Worm (Caenorhabditis elegans) whole organism, young adult: Measurements from ENCODE around the gene aptf-4.

ENCODE experiments used
- C06A6.2 ChIP-seq: fragments of 200-800 bp; sonication (Bioruptor generic); conservative IDR thresholded peaks from 2 replicates; pipeline ENCODE4 v1.3.6; 2022; ENCODE audit warnings: missing genetic modification characterization, missing compliant biosample characterization
- F23B12.7 ChIP-seq: sonication (generic microtip); optimal IDR thresholded peaks from 2 replicates; lab custom pipeline; 2017; ENCODE audit warnings: missing genetic modification characterization, mild to moderate bottlenecking, missing compliant biosample characterization, antibody characterized with exemption, moderate library complexity; ENCODE audit not compliant: insufficient read depth
- F39B2.1 ChIP-seq: fragments of 200-800 bp; sonication (Bioruptor generic); IDR thresholded peaks from 2 replicates; pipeline ENCODE4 v1.3.6; 2022; ENCODE audit warnings: missing genetic modification reagents, missing genetic modification characterization, missing compliant biosample characterization
- F49E8.2 ChIP-seq: sonication (generic microtip); optimal IDR thresholded peaks from 3 replicates; lab custom pipeline; 2017; ENCODE audit warnings: missing genetic modification characterization, mild to moderate bottlenecking, missing compliant biosample characterization, antibody characterized with exemption, moderate library complexity; ENCODE audit not compliant: insufficient read depth
- F52B5.7 ChIP-seq: sonication (generic microtip); optimal IDR thresholded peaks from 2 replicates; lab custom pipeline; 2016; ENCODE audit warnings: mild to moderate bottlenecking, missing genetic modification characterization, missing compliant biosample characterization
- K12H6.12 ChIP-seq: fragments of 200-800 bp; sonication (Bioruptor generic); optimal IDR thresholded peaks from 2 replicates; lab custom pipeline; 2018; ENCODE audit warnings: mild to moderate bottlenecking, missing genetic modification characterization, missing compliant biosample characterization
- Y53F4B.3 ChIP-seq: fragments of 200-800 bp; sonication (Bioruptor generic); IDR thresholded peaks from 2 replicates; pipeline ENCODE4 v1.3.6; 2022; ENCODE audit warnings: missing genetic modification reagents, missing genetic modification characterization, missing compliant biosample characterization
- Y53G8AR.9 ChIP-seq: fragments of 200-800 bp; sonication (Bioruptor generic); conservative IDR thresholded peaks from 2 replicates; pipeline ENCODE4 v1.3.6; 2022; ENCODE audit warnings: missing genetic modification reagents, missing genetic modification characterization, missing compliant biosample characterization
- Y79H2A.3 ChIP-seq: fragments of 200-800 bp; sonication (Bioruptor generic); conservative IDR thresholded peaks from 2 replicates; pipeline ENCODE4 v1.3.6; 2022; ENCODE audit warnings: missing genetic modification reagents, missing genetic modification characterization, missing compliant biosample characterization
- ZK185.1 ChIP-seq: sonication (generic microtip); optimal IDR thresholded peaks from 2 replicates; lab custom pipeline; 2016; ENCODE audit warnings: mild to moderate bottlenecking, missing genetic modification characterization, missing compliant biosample characterization; ENCODE audit not compliant: poor library complexity, severe bottlenecking
- akir-1 ChIP-seq: fragments of 200-800 bp; sonication (Bioruptor generic); optimal IDR thresholded peaks from 2 replicates; lab custom pipeline; 2018; ENCODE audit warnings: mild to moderate bottlenecking, missing genetic modification characterization, moderate library complexity, missing compliant biosample characterization
- aptf-2 ChIP-seq: fragments of 200-800 bp; sonication (Bioruptor generic); conservative IDR thresholded peaks from 2 replicates; pipeline ENCODE4 v1.3.6; 2022; ENCODE audit warnings: missing genetic modification reagents, missing genetic modification characterization, missing compliant biosample characterization
- attf-3 ChIP-seq: fragments of 200-800 bp; sonication (Bioruptor generic); conservative IDR thresholded peaks from 2 replicates; pipeline ENCODE4 v1.3.6; 2022; ENCODE audit warnings: missing genetic modification reagents, missing genetic modification characterization, missing compliant biosample characterization
- ccch-3 ChIP-seq: fragments of 200-800 bp; sonication (Bioruptor generic); optimal IDR thresholded peaks from 2 replicates; lab custom pipeline; 2018; ENCODE audit warnings: mild to moderate bottlenecking, missing genetic modification characterization, missing compliant biosample characterization
- cebp-1 ChIP-seq, 2 experiments: fragments of 200-800 bp in 1 of 2; sonication (Bioruptor generic) in 1 of 2; sonication (generic microtip) in 1 of 2; IDR thresholded peaks in 1 of 2; optimal IDR thresholded peaks in 1 of 2; 2 replicates each; pipeline versions ENCODE4 v1.3.6 to Lab custom; 2017 to 2022; ENCODE audit warnings: missing compliant biosample characterization in 2 of 2, missing genetic modification characterization in 2 of 2, mild to moderate bottlenecking in 1 of 2, missing genetic modification reagents in 1 of 2, moderate library complexity in 1 of 2
- cebp-2 ChIP-seq: fragments of 200-800 bp; sonication (Bioruptor generic); IDR thresholded peaks from 2 replicates; pipeline ENCODE4 v1.3.6; 2022; ENCODE audit warnings: missing genetic modification characterization, missing compliant biosample characterization
- ceh-27 ChIP-seq: fragments of 200-800 bp; sonication (Bioruptor generic); optimal IDR thresholded peaks from 2 replicates; lab custom pipeline; 2018; ENCODE audit warnings: mild to moderate bottlenecking, missing genetic modification characterization, moderate library complexity, missing compliant biosample characterization
- ceh-79 ChIP-seq: sonication (generic microtip); optimal IDR thresholded peaks from 2 replicates; lab custom pipeline; 2017; ENCODE audit warnings: mild to moderate bottlenecking, missing genetic modification characterization, missing compliant biosample characterization
- chd-7 ChIP-seq: sonication (generic microtip); optimal IDR thresholded peaks from 2 replicates; lab custom pipeline; 2016; ENCODE audit warnings: mild to moderate bottlenecking, missing genetic modification characterization, moderate library complexity, missing compliant biosample characterization
- dox-1 ChIP-seq: fragments of 200-800 bp; sonication (Bioruptor generic); IDR thresholded peaks from 2 replicates; pipeline ENCODE4 v1.3.6; 2022; ENCODE audit warnings: missing genetic modification reagents, missing genetic modification characterization, missing compliant biosample characterization
- egl-44 ChIP-seq: fragments of 200-800 bp; sonication (Bioruptor generic); IDR thresholded peaks from 2 replicates; pipeline ENCODE4 v1.3.6; 2022; ENCODE audit warnings: missing genetic modification reagents, missing genetic modification characterization, missing compliant biosample characterization
- fkh-3 ChIP-seq: sonication (generic microtip); optimal IDR thresholded peaks from 2 replicates; lab custom pipeline; 2016; ENCODE audit warnings: mild to moderate bottlenecking, missing genetic modification characterization, missing compliant biosample characterization
- hsf-1 ChIP-seq: fragments of 200-800 bp; sonication (Bioruptor generic); IDR thresholded peaks from 2 replicates; pipeline ENCODE4 v1.3.6; 2022; ENCODE audit warnings: missing genetic modification reagents, missing genetic modification characterization, missing compliant biosample characterization
- let-607 ChIP-seq, 2 experiments: fragments of 200-800 bp in 1 of 2; sonication (Bioruptor generic) in 1 of 2; sonication (generic microtip) in 1 of 2; optimal IDR thresholded peaks; 2 replicates each; lab custom pipeline; 2016 to 2018; ENCODE audit warnings: mild to moderate bottlenecking in 2 of 2, missing compliant biosample characterization in 2 of 2, missing genetic modification characterization in 2 of 2, moderate library complexity in 2 of 2, missing genotype in 1 of 2
- lin-26 ChIP-seq: fragments of 200-800 bp; sonication (Bioruptor generic); IDR thresholded peaks from 2 replicates; pipeline ENCODE4 v1.3.6; 2022; ENCODE audit warnings: missing genetic modification reagents, missing genetic modification characterization, missing compliant biosample characterization
- madf-3 ChIP-seq: fragments of 200-800 bp; sonication (Bioruptor generic); IDR thresholded peaks from 2 replicates; pipeline ENCODE4 v1.3.6; 2022; ENCODE audit warnings: missing genetic modification reagents, missing genetic modification characterization, missing compliant biosample characterization
- mes-4 ChIP-seq: sonication (generic microtip); optimal IDR thresholded peaks from 2 replicates; lab custom pipeline; 2016; ENCODE audit warnings: missing genotype, missing genetic modification characterization, missing compliant biosample characterization
- mxl-1 ChIP-seq: sonication (generic microtip); optimal IDR thresholded peaks from 2 replicates; lab custom pipeline; 2016; ENCODE audit warnings: missing genetic modification characterization, missing compliant biosample characterization
- rcor-1 ChIP-seq: fragments of 200-800 bp; sonication (Bioruptor generic); IDR thresholded peaks from 2 replicates; pipeline ENCODE4 v1.3.6; 2022; ENCODE audit warnings: missing genetic modification reagents, missing genetic modification characterization, missing compliant biosample characterization
- rpc-1 ChIP-seq, 2 experiments: fragments of 150-350 bp in 1 of 2; sonication (generic microtip) in 1 of 2; optimal IDR thresholded peaks; 2 replicates each; lab custom pipeline; 2014 to 2018; ENCODE audit warnings: missing biosample characterization in 1 of 2, missing genetic modification characterization in 1 of 2, missing genetic modification reagents in 1 of 2, missing genotype in 1 of 2
- sdz-38 ChIP-seq: sonication (generic microtip); optimal IDR thresholded peaks from 2 replicates; lab custom pipeline; 2016; ENCODE audit warnings: missing genotype, missing genetic modification characterization, missing compliant biosample characterization
- snpc-1.3 ChIP-seq: sonication (generic microtip); optimal IDR thresholded peaks from 2 replicates; lab custom pipeline; 2017; ENCODE audit warnings: missing genetic modification characterization, mild to moderate bottlenecking, missing compliant biosample characterization, antibody characterized with exemption, moderate library complexity, missing genotype, missing genetic modification reagents; ENCODE audit not compliant: insufficient read depth
- xnd-1 ChIP-seq: sonication (generic microtip); optimal IDR thresholded peaks from 2 replicates; lab custom pipeline; 2016; ENCODE audit warnings: missing genotype, missing genetic modification reagents, missing genetic modification characterization, missing compliant biosample characterization
- zfh-2 ChIP-seq: fragments of 200-800 bp; sonication (Bioruptor generic); conservative IDR thresholded peaks from 2 replicates; pipeline ENCODE4 v1.3.6; 2022; ENCODE audit warnings: missing genetic modification reagents, missing genetic modification characterization, missing compliant biosample characterization
- ztf-25 ChIP-seq: fragments of 200-800 bp; sonication (Bioruptor generic); IDR thresholded peaks from 2 replicates; pipeline ENCODE4 v1.3.6; 2022; ENCODE audit warnings: missing genetic modification reagents, missing genetic modification characterization, missing compliant biosample characterization
- ztf-26 ChIP-seq: sonication (generic microtip); optimal IDR thresholded peaks from 2 replicates; lab custom pipeline; 2017; ENCODE audit warnings: missing genetic modification characterization, missing compliant biosample characterization
- ztf-6 ChIP-seq: fragments of 200-800 bp; sonication (Bioruptor generic); IDR thresholded peaks from 2 replicates; pipeline ENCODE4 v1.3.6; 2022; ENCODE audit warnings: missing genetic modification reagents, missing genetic modification characterization, missing compliant biosample characterization

The aptf-4 gene

DNA sequence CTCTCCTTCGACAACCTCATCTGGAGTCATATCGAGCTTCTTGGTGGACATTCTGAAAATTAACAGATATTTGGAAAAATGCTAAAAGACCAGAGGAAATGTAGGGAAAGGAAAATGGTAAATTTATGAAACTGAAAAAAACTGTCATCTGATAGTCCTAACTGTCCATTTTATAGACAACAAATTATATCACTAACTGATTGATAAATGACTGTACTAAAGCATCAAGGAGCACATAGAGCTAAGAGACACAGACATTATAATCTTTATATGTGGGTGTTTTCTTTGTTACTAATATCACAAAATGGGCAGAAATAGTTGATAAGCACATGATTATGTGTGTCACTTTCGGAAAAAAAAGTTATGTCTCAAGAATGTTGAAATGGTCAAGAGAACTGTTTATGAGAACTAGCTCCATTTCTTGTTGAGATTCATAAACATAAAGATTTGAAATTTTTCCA is 23.9 kb upstream of the aptf-4 start, which contains the start of gene F54C9.3 (continued):
- TF ChIP-seq rpc-1 (optimal IDR thresholded peaks at IDR 0.05; lab: Kevin White, UChicago) (no peak), rpc-1 (tag; optimal IDR thresholded peaks at IDR 0.05; lab: Kevin White, UChicago) (no peak), ztf-6 (GFP tag; lab: Robert Waterston, UW) (no peak), dox-1 (GFP tag; lab: Robert Waterston, UW) (0 out of 2 replicates have a peak, but pooled peaks have one; percentile 32)

DNA sequence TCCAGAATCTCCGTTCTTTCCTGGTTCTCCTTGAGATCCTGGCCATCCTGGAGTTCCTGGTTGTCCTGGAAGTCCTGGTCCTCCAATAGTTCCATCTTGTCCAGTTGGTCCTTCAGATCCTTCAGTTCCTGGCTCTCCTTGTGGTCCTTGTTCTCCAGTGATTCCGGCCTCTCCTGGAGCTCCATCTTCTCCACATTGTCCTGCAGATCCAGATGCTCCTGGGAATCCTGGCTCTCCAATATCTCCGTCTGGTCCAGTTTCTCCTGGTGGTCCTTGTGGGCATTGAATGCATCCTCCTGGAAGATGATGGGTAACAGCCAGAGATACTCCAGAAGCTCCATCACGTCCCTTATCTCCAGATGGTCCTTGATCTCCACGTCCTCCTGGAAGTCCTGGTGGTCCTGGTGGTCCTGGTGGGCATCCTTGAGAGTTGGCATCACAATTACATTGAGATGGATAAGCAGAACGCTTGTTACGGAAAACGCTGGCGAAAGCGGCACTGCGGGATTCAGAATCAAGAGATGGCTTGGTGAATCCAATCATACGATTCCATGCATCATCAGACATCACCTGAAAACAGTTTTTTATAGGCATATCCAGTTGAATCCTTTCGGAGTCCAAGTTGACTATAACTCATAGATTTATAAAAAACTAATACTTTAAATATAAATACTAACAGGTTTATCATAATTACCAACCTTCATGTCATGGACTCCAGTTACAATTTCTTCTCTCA is 22.4 kb upstream of the aptf-4 start:
- TF ChIP-seq zfh-2 (GFP tag; lab: Robert Waterston, UW) (peak; percentile 56), attf-3 (0 out of 2 replicates have a peak, but pooled peaks have one; percentile 13), mes-4 (tag; lab: Kevin White, UChicago) (no peak), ZK185.1 (tag; lab: Kevin White, UChicago) (no peak), lin-26 (GFP tag; lab: Robert Waterston, UW) (no peak), egl-44 (GFP tag; lab: Robert Waterston, UW) (no peak), madf-3 (0 out of 2 replicates have a peak, but pooled peaks have one; percentile 41), ceh-79 (tag; lab: Kevin White, UChicago) (peak; percentile 36), dox-1 (GFP tag; lab: Robert Waterston, UW) (0 out of 2 replicates have a peak, but pooled peaks have one; percentile 43)

DNA sequence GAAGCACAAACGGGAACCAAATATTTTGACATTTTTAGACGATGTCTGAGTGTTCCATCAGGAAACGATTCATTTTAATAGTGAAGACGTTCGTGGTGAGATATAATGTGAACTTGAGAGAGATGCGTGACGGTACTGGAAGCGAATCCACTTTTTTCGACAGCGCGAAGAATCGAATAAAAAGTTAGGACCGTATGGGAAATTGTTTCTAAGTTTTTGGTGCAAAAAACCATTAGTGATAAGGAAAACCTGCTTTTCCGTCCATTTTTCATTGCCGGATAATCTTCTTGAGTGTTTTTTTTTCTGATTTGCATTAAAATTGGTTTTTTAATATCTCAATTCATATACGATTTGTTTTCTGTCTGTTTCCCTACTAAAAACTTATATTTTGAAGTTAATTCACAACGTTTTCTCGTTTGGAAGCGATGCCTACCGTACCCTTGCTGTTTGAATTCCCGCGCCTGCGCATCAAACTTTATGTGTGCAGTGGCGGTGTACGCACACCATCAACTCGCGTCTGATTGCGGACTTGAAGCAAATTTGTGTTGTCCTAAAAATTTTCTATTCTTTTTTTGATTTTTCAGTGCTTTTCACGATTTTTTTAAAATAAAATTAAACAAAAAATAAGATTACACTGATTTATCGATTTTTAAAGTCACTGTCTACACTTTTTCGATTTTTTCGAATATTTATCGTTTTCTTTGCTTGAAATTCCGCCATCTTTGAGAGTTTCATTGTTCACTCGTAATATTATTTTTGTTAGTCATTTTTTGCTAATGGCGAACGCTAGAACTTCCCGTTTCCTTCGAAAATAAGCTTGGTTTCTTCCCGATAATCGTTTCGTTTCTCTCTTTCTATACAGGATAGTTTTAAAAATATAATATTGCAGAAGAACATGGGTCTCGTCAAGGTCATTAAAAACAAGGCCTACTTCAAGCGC is 21.5 kb upstream of the aptf-4 start, which contains the start of the genes col-38 and rpl-5:
Gene col-38, minus strand, starts transcription at position 51 of the 940 bp plus-strand sequence.
Gene rpl-5, plus strand, starts transcription at position 890 of the 940 bp plus-strand sequence.
- TF ChIP-seq akir-1 (GFP tag; lab: Kevin White, UChicago), result no peak
- TF ChIP-seq rcor-1 (GFP tag; lab: Robert Waterston, UW), result peak; percentile 69; the same call in 1 of the 2 replicates
- peak; percentile 64 for TF ChIP-seq K12H6.12
- TF ChIP-seq chd-7 (tag; lab: Kevin White, UChicago), result no peak
- TF ChIP-seq aptf-2, result no peak
- no peak for TF ChIP-seq Y53G8AR.9 (GFP tag; lab: Robert Waterston, UW)
- TF ChIP-seq F49E8.2 (tag; lab: Kevin White, UChicago), result peak; percentile 68
- no peak for TF ChIP-seq cebp-2
- TF ChIP-seq C06A6.2 (GFP tag; lab: Robert Waterston, UW), result no peak
- TF ChIP-seq cebp-1 (GFP tag; IDR thresholded peaks at IDR 0.05; lab: Robert Waterston, UW), result peak; percentile 25; the same call in 1 of the 2 replicates
- TF ChIP-seq cebp-1 (tag; optimal IDR thresholded peaks at IDR 0.05; lab: Kevin White, UChicago), result peak; percentile 72
- no peak for TF ChIP-seq mxl-1 (tag; lab: Kevin White, UChicago)
- no peak for TF ChIP-seq F52B5.7 (tag; lab: Kevin White, UChicago)
- no peak for TF ChIP-seq fkh-3 (tag; lab: Kevin White, UChicago)
- TF ChIP-seq hsf-1, result peak; percentile 36; the same call in 1 of the 2 replicates
- peak; percentile 58 for TF ChIP-seq ZK185.1 (tag; lab: Kevin White, UChicago)
- TF ChIP-seq ceh-27 (GFP tag; lab: Kevin White, UChicago), result peak; percentile 83
- TF ChIP-seq ccch-3 (GFP tag; lab: Kevin White, UChicago), result no peak
- TF ChIP-seq dox-1 (GFP tag; lab: Robert Waterston, UW), result peak; percentile 83
- no peak for TF ChIP-seq ztf-25 (GFP tag; lab: Robert Waterston, UW)
- TF ChIP-seq attf-3, result peak; percentile 64
- TF ChIP-seq ztf-26 (tag; lab: Kevin White, UChicago), result peak; percentile 29
- peak; percentile 69 to 83 for TF ChIP-seq let-607 (tag; optimal IDR thresholded peaks at IDR 0.05; lab: Kevin White, UChicago)
- TF ChIP-seq Y79H2A.3 (GFP tag; lab: Robert Waterston, UW), result no peak
- peak; percentile 96 for TF ChIP-seq F23B12.7
- TF ChIP-seq sdz-38 (tag; lab: Kevin White, UChicago), result no peak
- peak; percentile 39; the same call in 1 of the 2 replicates for TF ChIP-seq madf-3
- no peak for TF ChIP-seq F39B2.1
- peak; percentile 43 for TF ChIP-seq xnd-1 (tag; lab: Kevin White, UChicago)
- peak; percentile 91 for TF ChIP-seq snpc-1.3 (tag; lab: Kevin White, UChicago)
- TF ChIP-seq Y53F4B.3, result no peak
- no peak for TF ChIP-seq rpc-1 (optimal IDR thresholded peaks at IDR 0.05; lab: Kevin White, UChicago)
- no peak for TF ChIP-seq rpc-1 (tag; optimal IDR thresholded peaks at IDR 0.05; lab: Kevin White, UChicago)
